Worm (Caenorhabditis elegans) whole organism, L4 larva: ENCODE measurements around the gene rpl-10.

Experiments
- D1046.2 ChIP-seq: fragments of 200-800 bp; sonication (Bioruptor generic); IDR thresholded peaks from 2 replicates; pipeline ENCODE4 v1.3.6; 2022; ENCODE audit warnings: missing genetic modification characterization, missing compliant biosample characterization
- R02D3.7 ChIP-seq: fragments of 150-350 bp; sonication (generic microtip); optimal IDR thresholded peaks from 3 replicates; lab custom pipeline; 2014; ENCODE audit warnings: missing biosample characterization, missing genetic modification characterization
- T20F7.1 ChIP-seq: fragments of 200-800 bp; sonication (Bioruptor generic); optimal IDR thresholded peaks from 2 replicates; lab custom pipeline; 2018; ENCODE audit warnings: mild to moderate bottlenecking, missing genetic modification characterization, missing compliant biosample characterization
- T26A8.4 ChIP-seq: fragments of 200-800 bp; sonication (Bioruptor generic); IDR thresholded peaks from 2 replicates; pipeline ENCODE4 v1.3.6; 2022; ENCODE audit warnings: missing genetic modification characterization, missing compliant biosample characterization
- Y5F2A.4 ChIP-seq: fragments of 200-800 bp; sonication (Bioruptor generic); optimal IDR thresholded peaks from 2 replicates; lab custom pipeline; 2018; ENCODE audit warnings: mild to moderate bottlenecking, missing genetic modification characterization, missing compliant biosample characterization
- Y75B8A.6 ChIP-seq: fragments of 200-800 bp; sonication (Bioruptor generic); IDR thresholded peaks from 2 replicates; pipeline ENCODE4 v1.3.6; 2022; ENCODE audit warnings: missing genetic modification reagents, missing genetic modification characterization, missing compliant biosample characterization
- aha-1 ChIP-seq: fragments of 150-350 bp; peaks from one replicate; lab custom pipeline; 2014; ENCODE audit warnings: missing biosample characterization, missing genetic modification characterization
- aly-2 ChIP-seq: sonication (generic microtip); optimal IDR thresholded peaks from 2 replicates; lab custom pipeline; 2018; ENCODE audit warnings: missing biosample characterization, missing genetic modification characterization
- ceh-20 ChIP-seq: fragments of 200-800 bp; sonication (Bioruptor generic); IDR thresholded peaks from 2 replicates; pipeline ENCODE4 v1.3.6; 2022; ENCODE audit warnings: missing genetic modification reagents, missing genetic modification characterization, missing compliant biosample characterization
- ceh-28 ChIP-seq: fragments of 150-350 bp; optimal IDR thresholded peaks from 2 replicates; lab custom pipeline; 2014; ENCODE audit warnings: missing biosample characterization, missing genetic modification reagents, missing genetic modification characterization
- ceh-44 ChIP-seq: fragments of 200-800 bp; sonication (Bioruptor generic); IDR thresholded peaks from 2 replicates; pipeline ENCODE4 v1.3.6; 2022; ENCODE audit warnings: missing genetic modification reagents, missing genetic modification characterization, missing compliant biosample characterization
- ceh-62 ChIP-seq: sonication (generic microtip); optimal IDR thresholded peaks from 2 replicates; lab custom pipeline; 2017; ENCODE audit warnings: missing biosample characterization, missing genetic modification characterization
- cey-2 ChIP-seq: sonication (generic microtip); optimal IDR thresholded peaks from 3 replicates; lab custom pipeline; 2017; ENCODE audit warnings: missing genetic modification characterization, mild to moderate bottlenecking, missing compliant biosample characterization, antibody characterized with exemption, borderline replicate concordance; ENCODE audit not compliant: insufficient read depth
- daf-12 ChIP-seq: fragments of 150-350 bp; optimal IDR thresholded peaks from 2 replicates; lab custom pipeline; 2014; ENCODE audit warnings: missing biosample characterization, missing genetic modification reagents, missing genetic modification characterization
- dmd-6 ChIP-seq: fragments of 200-800 bp; sonication (Bioruptor generic); IDR thresholded peaks from 2 replicates; pipeline ENCODE4 v1.3.6; 2022; ENCODE audit warnings: missing genetic modification reagents, missing genetic modification characterization, missing compliant biosample characterization
- dmd-9 ChIP-seq: fragments of 200-800 bp; sonication (Bioruptor generic); IDR thresholded peaks from 2 replicates; pipeline ENCODE4 v1.3.6; 2022; ENCODE audit warnings: missing genetic modification reagents, missing genetic modification characterization, missing compliant biosample characterization
- dve-1 ChIP-seq: sonication (generic microtip); optimal IDR thresholded peaks from 2 replicates; lab custom pipeline; 2017; ENCODE audit warnings: antibody characterized with exemption, mild to moderate bottlenecking, missing genetic modification characterization, missing compliant biosample characterization; ENCODE audit not compliant: insufficient read depth
- hlh-11 ChIP-seq: fragments of 200-800 bp; sonication (Bioruptor generic); optimal IDR thresholded peaks from 2 replicates; lab custom pipeline; 2018; ENCODE audit warnings: mild to moderate bottlenecking, missing genetic modification characterization, missing compliant biosample characterization
- hlh-30 ChIP-seq: sonication (generic microtip); optimal IDR thresholded peaks from 2 replicates; lab custom pipeline; 2017; ENCODE audit warnings: antibody characterized with exemption, mild to moderate bottlenecking, missing genetic modification characterization, missing compliant biosample characterization; ENCODE audit not compliant: insufficient read depth
- hmg-1.1 ChIP-seq: fragments of 200-800 bp; sonication (Bioruptor generic); IDR thresholded peaks from 2 replicates; pipeline ENCODE4 v1.3.6; 2022; ENCODE audit warnings: missing genetic modification reagents, missing genetic modification characterization, missing compliant biosample characterization
- lim-7 ChIP-seq: fragments of 200-800 bp; sonication (Bioruptor generic); IDR thresholded peaks from 2 replicates; pipeline ENCODE4 v1.3.6; 2022; ENCODE audit warnings: missing genetic modification characterization, missing compliant biosample characterization
- lin-1 ChIP-seq: fragments of 200-800 bp; sonication (Bioruptor generic); IDR thresholded peaks from 2 replicates; pipeline ENCODE4 v1.3.6; 2022; ENCODE audit warnings: missing genetic modification reagents, missing genetic modification characterization, missing compliant biosample characterization
- lin-38 ChIP-seq: fragments of 200-800 bp; sonication (Bioruptor generic); IDR thresholded peaks from 2 replicates; pipeline ENCODE4 v1.3.6; 2022; ENCODE audit warnings: missing genetic modification reagents, missing genetic modification characterization, missing compliant biosample characterization
- lir-3 ChIP-seq: sonication (generic microtip); optimal IDR thresholded peaks from 2 replicates; lab custom pipeline; 2016; ENCODE audit warnings: mild to moderate bottlenecking, missing genetic modification characterization, missing compliant biosample characterization
- madf-5 ChIP-seq, 2 experiments: fragments of 200-800 bp; sonication (Bioruptor generic); IDR thresholded peaks; 2 replicates each; pipeline ENCODE4 v1.3.6; 2022; ENCODE audit warnings: missing compliant biosample characterization in 2 of 2, missing genetic modification characterization in 2 of 2
- madf-9 ChIP-seq: fragments of 200-800 bp; sonication (Bioruptor generic); conservative IDR thresholded peaks from 2 replicates; pipeline ENCODE4 v1.3.6; 2022; ENCODE audit warnings: missing genetic modification reagents, missing genetic modification characterization, missing compliant biosample characterization
- mdl-1 ChIP-seq, 2 experiments: fragments of 150-350 bp in 1 of 2; sonication (generic microtip) in 1 of 2; optimal IDR thresholded peaks; 2 replicates each; lab custom pipeline; 2014 to 2017; ENCODE audit warnings: missing biosample characterization in 2 of 2, missing genetic modification characterization in 2 of 2
- mdt-29 ChIP-seq: fragments of 200-800 bp; sonication (Bioruptor generic); IDR thresholded peaks from 2 replicates; pipeline ENCODE4 v1.3.6; 2022; ENCODE audit warnings: missing genetic modification reagents, missing genetic modification characterization, missing compliant biosample characterization
- mep-1 ChIP-seq: fragments of 150-350 bp; sonication (generic microtip); optimal IDR thresholded peaks from 3 replicates; lab custom pipeline; 2014; ENCODE audit warnings: missing biosample characterization, missing genetic modification characterization
- mes-2 ChIP-seq: sonication (generic microtip); optimal IDR thresholded peaks from 2 replicates; lab custom pipeline; 2016; ENCODE audit warnings: missing genotype, mild to moderate bottlenecking, missing genetic modification characterization, missing compliant biosample characterization; ENCODE audit not compliant: poor library complexity, severe bottlenecking
- mxl-3 ChIP-seq: fragments of 200-800 bp; sonication (Bioruptor generic); optimal IDR thresholded peaks from 2 replicates; lab custom pipeline; 2018; ENCODE audit warnings: mild to moderate bottlenecking, missing genetic modification characterization, missing compliant biosample characterization
- nhr-10 ChIP-seq: fragments of 150-350 bp; optimal IDR thresholded peaks from 2 replicates; lab custom pipeline; 2014; ENCODE audit warnings: missing biosample characterization, missing genetic modification characterization
- nhr-11 ChIP-seq: fragments of 150-350 bp; optimal IDR thresholded peaks from 2 replicates; lab custom pipeline; 2014; ENCODE audit warnings: missing biosample characterization, missing genetic modification characterization
- nhr-111 ChIP-seq: fragments of 200-800 bp; sonication (Bioruptor generic); optimal IDR thresholded peaks from 2 replicates; lab custom pipeline; 2018; ENCODE audit warnings: mild to moderate bottlenecking, missing genetic modification characterization, missing compliant biosample characterization
- nhr-25 ChIP-seq: sonication (generic microtip); optimal IDR thresholded peaks from 2 replicates; lab custom pipeline; 2017; ENCODE audit warnings: missing genetic modification characterization, mild to moderate bottlenecking, missing compliant biosample characterization, antibody characterized with exemption, moderate library complexity, borderline replicate concordance; ENCODE audit not compliant: insufficient read depth
- nhr-42 ChIP-seq: fragments of 200-800 bp; sonication (Bioruptor generic); IDR thresholded peaks from 2 replicates; pipeline ENCODE4 v1.3.6; 2022; ENCODE audit warnings: missing genetic modification characterization, missing compliant biosample characterization
- nhr-48 ChIP-seq: sonication (generic microtip); optimal IDR thresholded peaks from 2 replicates; lab custom pipeline; 2016; ENCODE audit warnings: mild to moderate bottlenecking, missing genetic modification characterization, missing compliant biosample characterization
- nhr-6 ChIP-seq: fragments of 150-350 bp; optimal IDR thresholded peaks from 2 replicates; lab custom pipeline; 2014; ENCODE audit warnings: missing biosample characterization, missing genetic modification characterization
- php-3 ChIP-seq: fragments of 200-800 bp; sonication (Bioruptor generic); IDR thresholded peaks from 2 replicates; pipeline ENCODE4 v1.3.6; 2022; ENCODE audit warnings: missing genetic modification reagents, missing genetic modification characterization, missing compliant biosample characterization
- sdz-12 ChIP-seq: fragments of 200-800 bp; sonication (Bioruptor generic); optimal IDR thresholded peaks from 2 replicates; lab custom pipeline; 2018; ENCODE audit warnings: mild to moderate bottlenecking, missing genetic modification characterization, missing compliant biosample characterization
- set-16 ChIP-seq: fragments of 200-800 bp; sonication (Bioruptor generic); IDR thresholded peaks from 2 replicates; pipeline ENCODE4 v1.3.6; 2022; ENCODE audit warnings: missing genetic modification reagents, missing genetic modification characterization, missing compliant biosample characterization
- snpc-1.2 ChIP-seq: fragments of 200-800 bp; sonication (Bioruptor generic); IDR thresholded peaks from 2 replicates; pipeline ENCODE4 v1.3.6; 2022; ENCODE audit warnings: missing genetic modification reagents, missing genetic modification characterization, missing compliant biosample characterization
- unc-130 ChIP-seq: sonication (generic microtip); optimal IDR thresholded peaks from 2 replicates; lab custom pipeline; 2016; ENCODE audit warnings: missing genetic modification reagents, missing genetic modification characterization, missing compliant biosample characterization
- vab-7 ChIP-seq: fragments of 200-800 bp; sonication (Bioruptor generic); IDR thresholded peaks from 2 replicates; pipeline ENCODE4 v1.3.6; 2022; ENCODE audit warnings: missing genetic modification reagents, missing genetic modification characterization, missing compliant biosample characterization
- zag-1 ChIP-seq: fragments of 150-350 bp; optimal IDR thresholded peaks from 2 replicates; lab custom pipeline; 2014; ENCODE audit warnings: missing biosample characterization, missing genetic modification characterization
- zfp-3 ChIP-seq: fragments of 200-800 bp; sonication (Bioruptor generic); conservative IDR thresholded peaks from 2 replicates; pipeline ENCODE4 v1.3.6; 2022; ENCODE audit warnings: missing genetic modification reagents, missing genetic modification characterization, missing compliant biosample characterization
- ztf-7 ChIP-seq: fragments of 150-350 bp; optimal IDR thresholded peaks from 2 replicates; lab custom pipeline; 2014; ENCODE audit warnings: missing biosample characterization, missing genetic modification characterization

Gene rpl-10

ce11 chrII:8127290-8127689 lies 16.4 kb upstream of the rpl-10 start (continued):
- TF ChIP-seq ceh-62 (tag; lab: Kevin White, UChicago) (no peak), ceh-44 (GFP tag; lab: Robert Waterston, UW) (no peak), dmd-9 (GFP tag; lab: Robert Waterston, UW) (no peak), lin-1 (GFP tag; lab: Robert Waterston, UW) (no peak), lir-3 (tag; lab: Kevin White, UChicago) (no peak), T20F7.1 (GFP tag; lab: Kevin White, UChicago) (no peak), daf-12 (tag; lab: Kevin White, UChicago) (no peak), aly-2 (tag; lab: Kevin White, UChicago) (no peak), Y75B8A.6 (GFP tag; lab: Robert Waterston, UW) (no peak), ztf-7 (tag; lab: Kevin White, UChicago) (no peak), cey-2 (tag; lab: Kevin White, UChicago) (no peak), ceh-20 (no peak), nhr-11 (tag; lab: Kevin White, UChicago) (no peak), nhr-48 (no peak), lim-7 (GFP tag; lab: Robert Waterston, UW) (no peak), php-3 (GFP tag; lab: Robert Waterston, UW) (peak; percentile 23; the same call in 1 of the 2 replicates), mep-1 (tag; lab: Kevin White, UChicago) (peak; percentile 29), nhr-10 (peak; percentile 4), unc-130 (GFP tag; lab: Kevin White, UChicago) (no peak), dve-1 (tag; lab: Kevin White, UChicago) (peak; percentile 50), nhr-25 (tag; lab: Kevin White, UChicago) (no peak), zag-1 (tag; lab: Kevin White, UChicago) (no peak), R02D3.7 (tag; lab: Kevin White, UChicago) (no peak), madf-9 (GFP tag; lab: Robert Waterston, UW) (no peak), mes-2 (tag; lab: Kevin White, UChicago) (peak; percentile 54), D1046.2 (GFP tag; lab: Robert Waterston, UW) (no peak), dmd-6 (GFP tag; lab: Robert Waterston, UW) (peak; percentile 72), T26A8.4 (no peak), zfp-3 (no peak), snpc-1.2 (GFP tag; lab: Robert Waterston, UW) (no peak), vab-7 (GFP tag; lab: Robert Waterston, UW) (no peak), lin-38 (GFP tag; lab: Robert Waterston, UW) (no peak), hmg-1.1 (GFP tag; lab: Robert Waterston, UW) (no peak), aha-1 (tag; lab: Kevin White, UChicago) (no peak), mdl-1 (tag; optimal IDR thresholded peaks at IDR 0.05; lab: Kevin White, UChicago) (no peak), set-16 (GFP tag; lab: Robert Waterston, UW) (no peak), hlh-30 (tag; lab: Kevin White, UChicago) (peak; percentile 3), nhr-42 (GFP tag; lab: Robert Waterston, UW) (no peak), sdz-12 (GFP tag; lab: Kevin White, UChicago) (no peak), hlh-11 (tag; lab: Kevin White, UChicago) (peak; percentile 77), nhr-6 (tag; lab: Kevin White, UChicago) (no peak), madf-5 (GFP tag; IDR thresholded peaks at IDR 0.05; lab: Robert Waterston, UW) (no peak), Y5F2A.4 (GFP tag; lab: Kevin White, UChicago) (no peak), nhr-111 (GFP tag; lab: Kevin White, UChicago) (no peak), ceh-28 (tag; lab: Kevin White, UChicago) (no peak), mxl-3 (GFP tag; lab: Kevin White, UChicago) (peak; percentile 73), mdt-29 (GFP tag; lab: Robert Waterston, UW) (no peak)
